Worm (Caenorhabditis elegans) whole organism, L2 larva: ENCODE results near the gene hmit-1.3.
A peak's percentile ranks its signal among the peaks of the same experiment; 100 is the strongest.

ENCODE experiments used
- C34F6.9 ChIP-seq: fragments of 150-350 bp; optimal IDR thresholded peaks from 2 replicates; lab custom pipeline; 2014; ENCODE audit warnings: missing biosample characterization, missing genetic modification characterization
- F13H6.1 ChIP-seq: sonication (generic microtip); optimal IDR thresholded peaks from 2 replicates; lab custom pipeline; 2016; ENCODE audit warnings: missing genetic modification characterization, missing compliant biosample characterization
- R02D3.7 ChIP-seq: fragments of 150-350 bp; optimal IDR thresholded peaks from 2 replicates; lab custom pipeline; 2014; ENCODE audit warnings: missing biosample characterization, missing genetic modification characterization
- ZK546.5 ChIP-seq: sonication (generic microtip); optimal IDR thresholded peaks from 2 replicates; lab custom pipeline; 2017; ENCODE audit warnings: missing biosample characterization, missing genetic modification characterization
- alr-1 ChIP-seq: fragments of 150-350 bp; optimal IDR thresholded peaks from 2 replicates; lab custom pipeline; 2014; ENCODE audit warnings: missing biosample characterization, missing genetic modification characterization
- blmp-1 ChIP-seq: sonication (generic microtip); optimal IDR thresholded peaks from 2 replicates; lab custom pipeline; 2017; ENCODE audit warnings: missing genetic modification characterization, mild to moderate bottlenecking, missing compliant biosample characterization, antibody characterized with exemption, moderate library complexity; ENCODE audit not compliant: insufficient read depth
- ceh-16 ChIP-seq: fragments of 150-350 bp; optimal IDR thresholded peaks from 2 replicates; lab custom pipeline; 2014; ENCODE audit warnings: missing biosample characterization, missing genetic modification characterization
- ceh-82 ChIP-seq: fragments of 150-350 bp; optimal IDR thresholded peaks from 2 replicates; lab custom pipeline; 2014; ENCODE audit warnings: missing biosample characterization, missing genetic modification characterization
- crh-2 ChIP-seq: sonication (generic microtip); optimal IDR thresholded peaks from 2 replicates; lab custom pipeline; 2017; ENCODE audit warnings: missing biosample characterization, missing genetic modification characterization
- dmd-4 ChIP-seq: sonication (generic microtip); optimal IDR thresholded peaks from 2 replicates; lab custom pipeline; 2017; ENCODE audit warnings: missing biosample characterization, missing genetic modification characterization
- egl-27 ChIP-seq: sonication (generic microtip); optimal IDR thresholded peaks from 3 replicates; lab custom pipeline; 2017; ENCODE audit warnings: missing biosample characterization, missing genetic modification reagents, missing genetic modification characterization
- elt-1 ChIP-seq: fragments of 150-350 bp; optimal IDR thresholded peaks from 2 replicates; lab custom pipeline; 2014; ENCODE audit warnings: missing biosample characterization, missing genetic modification characterization
- elt-3 ChIP-seq: sonication (generic microtip); optimal IDR thresholded peaks from 2 replicates; lab custom pipeline; 2017; ENCODE audit warnings: missing biosample characterization, missing genetic modification characterization
- fos-1 ChIP-seq: fragments of 150-350 bp; optimal IDR thresholded peaks from 2 replicates; lab custom pipeline; 2014; ENCODE audit warnings: missing biosample characterization, missing genetic modification characterization
- gmeb-1 ChIP-seq: fragments of 150-350 bp; optimal IDR thresholded peaks from 2 replicates; lab custom pipeline; 2014; ENCODE audit warnings: missing biosample characterization, missing genetic modification characterization
- lin-11 ChIP-seq: fragments of 150-350 bp; sonication (generic microtip); optimal IDR thresholded peaks from 2 replicates; lab custom pipeline; 2014; ENCODE audit warnings: missing biosample characterization, missing genetic modification characterization, inconsistent platforms, mixed read lengths
- lin-13 ChIP-seq: fragments of 150-350 bp; optimal IDR thresholded peaks from 2 replicates; lab custom pipeline; 2014; ENCODE audit warnings: missing biosample characterization, missing genetic modification reagents, missing genetic modification characterization
- lin-39 ChIP-seq: fragments of 150-350 bp; optimal IDR thresholded peaks from 2 replicates; lab custom pipeline; 2014; ENCODE audit warnings: missing biosample characterization, missing genetic modification reagents, missing genetic modification characterization
- lsy-2 ChIP-seq, 2 experiments: fragments of 150-350 bp in 1 of 2; sonication (generic microtip) in 1 of 2; optimal IDR thresholded peaks; 2 replicates each; lab custom pipeline; 2014 to 2017; ENCODE audit warnings: missing biosample characterization in 2 of 2, missing genetic modification characterization in 2 of 2
- mab-5 ChIP-seq: fragments of 150-350 bp; optimal IDR thresholded peaks from 2 replicates; lab custom pipeline; 2014; ENCODE audit warnings: missing biosample characterization, missing genetic modification characterization
- mbf-1 ChIP-seq: sonication (generic microtip); optimal IDR thresholded peaks from 2 replicates; lab custom pipeline; 2017; ENCODE audit warnings: missing biosample characterization, missing genetic modification characterization
- mdl-1 ChIP-seq, 2 experiments: fragments of 150-350 bp in 1 of 2; sonication (generic microtip) in 1 of 2; optimal IDR thresholded peaks; 2 replicates each; lab custom pipeline; 2017; ENCODE audit warnings: missing biosample characterization in 2 of 2, missing genetic modification characterization in 2 of 2
- nhr-10 ChIP-seq: sonication (generic microtip); optimal IDR thresholded peaks from 2 replicates; lab custom pipeline; 2017; ENCODE audit warnings: missing biosample characterization, missing genetic modification characterization
- nhr-11 ChIP-seq: fragments of 150-350 bp; optimal IDR thresholded peaks from 2 replicates; lab custom pipeline; 2014; ENCODE audit warnings: missing biosample characterization, missing genetic modification characterization
- nhr-129 ChIP-seq: fragments of 150-350 bp; optimal IDR thresholded peaks from 2 replicates; lab custom pipeline; 2014; ENCODE audit warnings: missing biosample characterization, missing genetic modification characterization
- nhr-21 ChIP-seq: fragments of 150-350 bp; optimal IDR thresholded peaks from 2 replicates; lab custom pipeline; 2014; ENCODE audit warnings: missing biosample characterization, missing genetic modification characterization
- nhr-23 ChIP-seq: fragments of 150-350 bp; optimal IDR thresholded peaks from 2 replicates; lab custom pipeline; 2014; ENCODE audit warnings: missing biosample characterization, missing genetic modification reagents, missing genetic modification characterization
- nhr-6 ChIP-seq: fragments of 150-350 bp; optimal IDR thresholded peaks from 2 replicates; lab custom pipeline; 2014; ENCODE audit warnings: missing biosample characterization, missing genetic modification characterization
- peb-1 ChIP-seq: fragments of 150-350 bp; optimal IDR thresholded peaks from 2 replicates; lab custom pipeline; 2014; ENCODE audit warnings: missing biosample characterization, missing genetic modification characterization
- sma-9 ChIP-seq, 2 experiments: fragments of 150-350 bp in 1 of 2; sonication (generic microtip) in 1 of 2; optimal IDR thresholded peaks; 2 replicates each; lab custom pipeline; 2014 to 2016; ENCODE audit warnings: missing genetic modification characterization in 2 of 2, mild to moderate bottlenecking in 1 of 2, missing biosample characterization in 1 of 2, missing compliant biosample characterization in 1 of 2, missing genetic modification reagents in 1 of 2, moderate library complexity in 1 of 2
- snpc-4 ChIP-seq: fragments of 150-350 bp; optimal IDR thresholded peaks from 2 replicates; lab custom pipeline; 2014; ENCODE audit warnings: missing biosample characterization, missing genetic modification characterization
- unc-55 ChIP-seq: fragments of 150-350 bp; sonication (generic microtip); optimal IDR thresholded peaks from 3 replicates; lab custom pipeline; 2014; ENCODE audit warnings: missing biosample characterization, missing genetic modification reagents, missing genetic modification characterization
- unc-62 ChIP-seq: fragments of 150-350 bp; optimal IDR thresholded peaks from 2 replicates; lab custom pipeline; 2014; ENCODE audit warnings: missing biosample characterization, missing genetic modification reagents, missing genetic modification characterization
- zag-1 ChIP-seq: fragments of 150-350 bp; optimal IDR thresholded peaks from 2 replicates; lab custom pipeline; 2014; ENCODE audit warnings: missing biosample characterization, missing genetic modification characterization
- ztf-1 ChIP-seq: fragments of 200-800 bp; sonication (Bioruptor generic); conservative IDR thresholded peaks from 2 replicates; pipeline ENCODE4 v1.3.6; 2022; ENCODE audit warnings: missing genetic modification characterization, missing compliant biosample characterization
- ztf-4 ChIP-seq: fragments of 150-350 bp; optimal IDR thresholded peaks from 2 replicates; lab custom pipeline; 2014; ENCODE audit warnings: missing biosample characterization, missing genetic modification characterization

hmit-1.3 gene

DNA sequence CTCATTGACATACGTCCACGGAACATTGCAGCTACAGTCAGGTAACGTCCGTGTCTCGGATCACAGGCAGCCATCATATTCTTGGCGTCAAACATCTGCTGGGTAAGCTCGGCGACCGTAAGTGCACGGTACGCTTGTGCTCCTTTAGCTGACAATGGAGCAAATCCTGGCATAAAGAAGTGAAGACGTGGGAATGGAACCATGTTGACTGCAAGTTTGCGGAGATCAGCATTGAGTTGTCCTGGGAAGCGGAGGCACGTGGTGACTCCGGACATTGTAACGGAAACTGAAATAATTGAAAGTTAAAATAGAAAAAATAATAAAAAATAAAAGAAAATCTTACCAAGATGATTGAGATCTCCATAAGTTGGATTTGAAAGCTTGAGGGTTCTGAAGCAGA lies 20.1 kb upstream of the hmit-1.3 start:
- no peak for TF ChIP-seq mbf-1 (tag; lab: Kevin White, UChicago)
- no peak for TF ChIP-seq mdl-1 (tag; optimal IDR thresholded peaks at IDR 0.05; lab: Kevin White, UChicago)
- TF ChIP-seq nhr-129: no peak
- no peak for TF ChIP-seq ztf-1 (GFP tag; lab: Robert Waterston, UW)
- TF ChIP-seq F13H6.1 (tag; lab: Kevin White, UChicago): no peak

DNA sequence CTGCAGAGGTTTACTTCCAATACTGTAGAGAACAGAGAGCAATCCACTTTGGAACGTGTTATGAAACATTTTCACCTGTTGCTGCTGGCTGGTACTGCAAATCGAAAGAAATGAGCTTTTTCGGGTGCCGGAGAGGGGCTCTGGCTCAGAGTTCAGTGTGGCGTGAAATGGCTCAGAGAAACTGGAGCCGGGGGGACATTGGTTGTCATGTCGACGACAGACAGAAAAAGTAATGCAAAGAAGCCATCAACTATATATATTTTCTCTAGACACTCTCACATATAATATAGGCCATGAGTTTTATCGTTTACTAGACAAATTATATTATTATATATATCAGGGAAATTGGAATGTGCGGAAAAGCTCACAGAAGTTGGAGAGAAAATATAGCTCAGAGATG lies 18.0 kb upstream of the hmit-1.3 start, which contains the start of gene cfap-20:
TSS of gene cfap-20 (minus strand) at position 101 of the 400 bp plus-strand sequence.
- TF ChIP-seq elt-1 (tag; lab: Kevin White, UChicago) (no peak), dmd-4 (no peak), unc-62 (GFP tag; lab: Kevin White, UChicago) (no peak), ZK546.5 (tag; lab: Kevin White, UChicago) (no peak), C34F6.9 (tag; lab: Kevin White, UChicago) (no peak), ztf-4 (tag; lab: Kevin White, UChicago) (no peak), blmp-1 (no peak), alr-1 (tag; lab: Kevin White, UChicago) (no peak), egl-27 (tag; lab: Kevin White, UChicago) (no peak), snpc-4 (no peak), nhr-6 (tag; lab: Kevin White, UChicago) (no peak), fos-1 (no peak), elt-3 (tag; lab: Kevin White, UChicago) (no peak), gmeb-1 (no peak), lsy-2 (tag; optimal IDR thresholded peaks at IDR 0.05; lab: Kevin White, UChicago) (no peak), mdl-1 (tag; optimal IDR thresholded peaks at IDR 0.05; lab: Kevin White, UChicago) (no peak), nhr-11 (no peak), nhr-23 (tag; lab: Kevin White, UChicago) (no peak), lin-39 (tag; lab: Kevin White, UChicago) (no peak)
- TF ChIP-seq, all 48 proteins: peak for 0

DNA sequence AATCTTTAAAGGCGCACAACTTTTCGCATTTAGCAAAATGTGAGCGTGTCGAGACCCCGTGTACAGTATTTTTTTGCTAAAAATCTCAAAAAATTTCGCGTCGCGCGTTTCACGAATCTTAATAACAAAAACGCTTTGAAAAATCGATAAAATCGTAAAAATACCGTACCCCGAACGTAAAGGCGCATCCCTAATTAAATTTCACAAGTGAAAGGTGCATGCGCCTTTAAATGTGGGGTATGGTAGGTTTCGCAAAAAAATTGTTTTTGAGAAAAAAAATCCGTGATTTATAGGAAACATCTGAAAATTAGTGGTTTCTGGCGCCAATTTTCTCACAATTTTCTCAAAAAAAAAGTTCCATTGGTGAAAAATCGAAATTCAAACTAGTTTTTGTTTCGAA lies 14.8 kb upstream of the hmit-1.3 start:
- TF ChIP-seq peb-1 (tag; lab: Kevin White, UChicago): no peak
- no peak for TF ChIP-seq elt-3 (tag; lab: Kevin White, UChicago)
- TF ChIP-seq lsy-2 (tag; optimal IDR thresholded peaks at IDR 0.05; lab: Kevin White, UChicago): no peak
- TF ChIP-seq blmp-1: no peak
- TF ChIP-seq mdl-1 (tag; optimal IDR thresholded peaks at IDR 0.05; lab: Kevin White, UChicago): no peak
- TF ChIP-seq nhr-11: no peak
- no peak for TF ChIP-seq mab-5 (tag; lab: Kevin White, UChicago)

DNA sequence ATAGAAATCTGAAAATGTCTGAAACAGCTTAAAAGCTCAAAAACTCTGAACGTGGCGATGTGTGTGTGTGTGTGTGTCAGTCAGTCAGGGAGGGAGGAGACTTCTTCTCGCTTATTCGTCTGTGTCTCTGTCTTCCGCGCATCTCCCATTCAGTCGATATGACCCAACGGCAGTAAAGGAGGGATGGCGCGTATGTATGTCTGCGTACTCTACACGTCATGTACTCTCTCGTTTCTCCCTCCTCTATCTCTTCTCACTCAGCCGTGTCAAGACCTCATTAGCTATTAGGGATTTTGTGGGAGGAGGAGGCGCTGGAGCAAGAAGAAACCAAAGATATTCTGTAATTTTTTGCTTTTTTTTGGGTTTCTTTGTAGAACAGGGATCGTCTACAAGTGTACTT lies 12.6 kb upstream of the hmit-1.3 start:
- TF ChIP-seq ceh-82 (tag; lab: Kevin White, UChicago) (no peak), nhr-6 (tag; lab: Kevin White, UChicago) (peak; percentile 9), F13H6.1 (tag; lab: Kevin White, UChicago) (peak; percentile 77), mab-5 (tag; lab: Kevin White, UChicago) (peak; percentile 18), lsy-2 (tag; optimal IDR thresholded peaks at IDR 0.05; lab: Kevin White, UChicago) (peak; percentile 48 to 78), egl-27 (tag; lab: Kevin White, UChicago) (peak; percentile 62), sma-9 (GFP tag; optimal IDR thresholded peaks at IDR 0.05; lab: Kevin White, UChicago) (peak; percentile 68), sma-9 (tag; optimal IDR thresholded peaks at IDR 0.05; lab: Kevin White, UChicago) (no peak), zag-1 (tag; lab: Kevin White, UChicago) (peak; percentile 58), nhr-10 (tag; lab: Kevin White, UChicago) (no peak), mdl-1 (tag; optimal IDR thresholded peaks at IDR 0.05; lab: Kevin White, UChicago) (peak in 1 of 2 experiments; percentile 11), crh-2 (tag; lab: Kevin White, UChicago) (peak; percentile 75), unc-55 (GFP tag; lab: Kevin White, UChicago) (peak; percentile 84), nhr-129 (peak; percentile 91), fos-1 (peak; percentile 47), lin-13 (peak; percentile 45), nhr-21 (tag; lab: Kevin White, UChicago) (peak; percentile 5), elt-1 (tag; lab: Kevin White, UChicago) (no peak), lin-11 (tag; lab: Kevin White, UChicago) (peak; percentile 57), R02D3.7 (tag; lab: Kevin White, UChicago) (no peak), ceh-16 (tag; lab: Kevin White, UChicago) (no peak), blmp-1 (no peak), C34F6.9 (tag; lab: Kevin White, UChicago) (peak; percentile 92)
